Fruit fly (Drosophila melanogaster): ENCODE results near the gene Vps15.

Vps15 gene

dm6 chr3R:9260421-9260973, 14.8 kb upstream of the Vps15 start, which contains the start of gene ATP6AP2 (continued):
- peak; percentile 69 for TF ChIP-seq trem (tag; optimal IDR thresholded peaks at IDR 0.05)
- TF ChIP-seq CG11093 (GFP tag; IDR thresholded peaks at IDR 0.05), result no peak
- peak; percentile 53; the same call in 1 of the 2 replicates for TF ChIP-seq Nf-YA (GFP tag; IDR thresholded peaks at IDR 0.05)
- peak; percentile 37 for TF ChIP-seq Dp (GFP tag; optimal IDR thresholded peaks at IDR 0.05)
- peak; percentile 70; the same call in 1 of the 2 replicates for TF ChIP-seq NFAT (GFP tag; IDR thresholded peaks at IDR 0.05)
- peak; percentile 59 for TF ChIP-seq CG15514 (GFP tag; optimal IDR thresholded peaks at IDR 0.05)
- peak; percentile 58 for TF ChIP-seq lilli (GFP tag; optimal IDR thresholded peaks at IDR 0.05)
- TF ChIP-seq CG3995 (GFP tag; optimal IDR thresholded peaks at IDR 0.05), result peak; percentile 49
- TF ChIP-seq vnd (GFP tag; IDR thresholded peaks at IDR 0.05; ENCODE audit: partially characterized antibody), result peak; percentile 79
- TF ChIP-seq Neu2 (GFP tag; optimal IDR thresholded peaks at IDR 0.05; ENCODE audit: borderline replicate concordance), result no peak
- peak; percentile 44 for TF ChIP-seq CG15696 (tag; optimal IDR thresholded peaks at IDR 0.05)
- TF ChIP-seq HLH4C (GFP tag; IDR thresholded peaks at IDR 0.05; ENCODE audit: partially characterized antibody), result peak; percentile 79
- TF ChIP-seq chinmo (GFP tag; IDR thresholded peaks at IDR 0.05; ENCODE audit: partially characterized antibody), result 0 out of 4 replicates have a peak, but pooled peaks have one; percentile 55
- TF ChIP-seq bsh (GFP tag; optimal IDR thresholded peaks at IDR 0.05), result peak in 1 of 2 experiments; percentile 54
- peak; percentile 8 for TF ChIP-seq Sry-β (GFP tag; optimal IDR thresholded peaks at IDR 0.05)
- no peak for TF ChIP-seq CG6813 (GFP tag; optimal IDR thresholded peaks at IDR 0.05)
- TF ChIP-seq sima (GFP tag; optimal IDR thresholded peaks at IDR 0.05), result no peak
- no peak for TF ChIP-seq CG10959 (GFP tag; IDR thresholded peaks at IDR 0.05)
- peak; percentile 16 for TF ChIP-seq CG13123 (GFP tag; optimal IDR thresholded peaks at IDR 0.05)
- no peak; the same call in 1 of the 2 replicates for TF ChIP-seq stc (GFP tag; IDR thresholded peaks at IDR 0.05)
- TF ChIP-seq CG12391 (tag; optimal IDR thresholded peaks at IDR 0.05), result peak; percentile 82
- peak; percentile 71 for TF ChIP-seq inv (GFP tag; IDR thresholded peaks at IDR 0.05; ENCODE audit: partially characterized antibody)
- TF ChIP-seq Lhr (GFP tag; optimal IDR thresholded peaks at IDR 0.05), result peak; percentile 35
- TF ChIP-seq Oli (tag; optimal IDR thresholded peaks at IDR 0.05), result no peak
- peak; percentile 25 for TF ChIP-seq HLH54F (GFP tag; optimal IDR thresholded peaks at IDR 0.05)
- peak; percentile 6 for TF ChIP-seq fd96Cb (tag; optimal IDR thresholded peaks at IDR 0.05)
- TF ChIP-seq HmgZ (tag; optimal IDR thresholded peaks at IDR 0.05), result peak; percentile 80
- TF ChIP-seq Gsc (GFP tag; IDR thresholded peaks at IDR 0.05), result no peak
- peak; percentile 87 for TF ChIP-seq MBD-R2 (GFP tag; IDR thresholded peaks at IDR 0.05)
- no peak for TF ChIP-seq D19B (GFP tag; optimal IDR thresholded peaks at IDR 0.05)
- no peak for TF ChIP-seq Taf1 (GFP tag; IDR thresholded peaks at IDR 0.05)
- no peak for TF ChIP-seq corto (GFP tag; optimal IDR thresholded peaks at IDR 0.05)
- peak; percentile 13 for TF ChIP-seq CG10654 (GFP tag; optimal IDR thresholded peaks at IDR 0.05)
- no peak for TF ChIP-seq CG4730 (GFP tag; IDR thresholded peaks at IDR 0.05)
- peak; percentile 83 for TF ChIP-seq B-H2 (GFP tag; optimal IDR thresholded peaks at IDR 0.05)
- no peak for TF ChIP-seq Hand (GFP tag; optimal IDR thresholded peaks at IDR 0.05)
- TF ChIP-seq CG31365 (tag; optimal IDR thresholded peaks at IDR 0.05), result no peak
- peak; percentile 48 for TF ChIP-seq CG13296 (GFP tag; optimal IDR thresholded peaks at IDR 0.05)
- peak; percentile 41; the same call in 1 of the 3 replicates for TF ChIP-seq CG34422 (GFP tag; IDR thresholded peaks at IDR 0.05)
- TF ChIP-seq Fer2 (tag; optimal IDR thresholded peaks at IDR 0.05), result peak; percentile 57
- TF ChIP-seq kay (GFP tag; optimal IDR thresholded peaks at IDR 0.05), result peak; percentile 30
- no peak for TF ChIP-seq bab2 (GFP tag; optimal IDR thresholded peaks at IDR 0.05)
- TF ChIP-seq Atf3 (GFP tag; optimal IDR thresholded peaks at IDR 0.05), result no peak
- no peak for TF ChIP-seq CG14667 (GFP tag; IDR thresholded peaks at IDR 0.05)
- TF ChIP-seq dpn (GFP tag; optimal IDR thresholded peaks at IDR 0.05), result peak; percentile 33 to 69
- peak; percentile 43 for TF ChIP-seq mam (GFP tag; optimal IDR thresholded peaks at IDR 0.05)
- no peak for TF ChIP-seq h (optimal IDR thresholded peaks at IDR 0.05)
- TF ChIP-seq MESR4 (GFP tag; optimal IDR thresholded peaks at IDR 0.05), result peak; percentile 99
- TF ChIP-seq Dref (GFP tag; IDR thresholded peaks at IDR 0.05), result peak; percentile 96
- TF ChIP-seq jing (GFP tag; optimal IDR thresholded peaks at IDR 0.05), result no peak

Data from whole organism, embryonic.